Worm (Caenorhabditis elegans) whole organism, L3 larva: ENCODE results near the gene F59B2.14.

Source experiments
- ceh-82 ChIP-seq: fragments of 150-350 bp; optimal IDR thresholded peaks from 2 replicates; lab custom pipeline; 2014; ENCODE audit warnings: missing biosample characterization, missing genetic modification characterization
- daf-12 ChIP-seq: fragments of 150-350 bp; optimal IDR thresholded peaks from 2 replicates; lab custom pipeline; 2014; ENCODE audit warnings: missing biosample characterization, missing genetic modification reagents, missing genetic modification characterization
- elt-2 ChIP-seq: sonication (generic microtip); optimal IDR thresholded peaks from 2 replicates; lab custom pipeline; 2016; ENCODE audit warnings: missing genetic modification reagents, mild to moderate bottlenecking, missing genetic modification characterization, missing compliant biosample characterization
- fos-1 ChIP-seq: fragments of 150-350 bp; optimal IDR thresholded peaks from 2 replicates; lab custom pipeline; 2014; ENCODE audit warnings: missing biosample characterization, missing genetic modification characterization
- hmg-11 ChIP-seq: sonication (generic microtip); optimal IDR thresholded peaks from 2 replicates; lab custom pipeline; 2016; ENCODE audit warnings: missing genetic modification characterization, missing compliant biosample characterization
- mdl-1 ChIP-seq: fragments of 150-350 bp; optimal IDR thresholded peaks from 2 replicates; lab custom pipeline; 2014; ENCODE audit warnings: missing biosample characterization, missing genetic modification characterization
- nhr-25 ChIP-seq: sonication (generic microtip); optimal IDR thresholded peaks from 2 replicates; lab custom pipeline; 2017; ENCODE audit warnings: missing biosample characterization, missing genetic modification characterization
- nhr-76 ChIP-seq: fragments of 150-350 bp; sonication (generic microtip); optimal IDR thresholded peaks from 5 replicates; lab custom pipeline; 2014; ENCODE audit warnings: missing biosample characterization, missing genetic modification characterization
- pha-4 ChIP-seq: fragments of 150-350 bp; optimal IDR thresholded peaks from 2 replicates; lab custom pipeline; 2014; ENCODE audit warnings: missing biosample characterization, missing genetic modification reagents, missing genetic modification characterization
- snpc-4 ChIP-seq: fragments of 150-350 bp; optimal IDR thresholded peaks from 2 replicates; lab custom pipeline; 2014; ENCODE audit warnings: missing biosample characterization, missing genetic modification characterization
- unc-39 ChIP-seq: sonication (generic microtip); optimal IDR thresholded peaks from 4 replicates; lab custom pipeline; 2017; ENCODE audit warnings: missing biosample characterization, missing genetic modification characterization
- zag-1 ChIP-seq: fragments of 150-350 bp; optimal IDR thresholded peaks from 2 replicates; lab custom pipeline; 2014; ENCODE audit warnings: missing biosample characterization, missing genetic modification characterization
- ztf-4 ChIP-seq: fragments of 150-350 bp; optimal IDR thresholded peaks from 2 replicates; lab custom pipeline; 2014; ENCODE audit warnings: missing biosample characterization, missing genetic modification characterization

DNA sequence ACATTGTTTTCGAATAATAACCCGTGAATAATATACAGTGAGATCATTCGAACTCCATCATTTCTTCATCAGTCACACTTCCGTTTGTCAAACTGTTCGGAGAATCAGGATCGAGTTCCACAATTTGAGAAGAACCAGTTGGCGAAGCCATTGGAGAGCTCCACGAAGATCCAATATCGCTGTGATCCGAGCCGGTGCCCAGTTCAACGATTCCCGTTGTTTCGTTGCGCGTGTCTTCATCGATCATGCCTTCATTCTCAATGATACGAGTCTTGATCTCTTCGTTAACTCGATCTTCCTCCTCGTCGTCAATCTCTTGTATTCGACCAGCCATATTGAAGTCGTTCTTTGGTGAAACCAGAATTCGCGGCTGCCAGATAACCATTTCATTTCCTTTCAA, 29.3 kb upstream of the F59B2.14 start:
- TF ChIP-seq snpc-4 (tag; lab: Kevin White, UChicago) (no peak), zag-1 (tag; lab: Kevin White, UChicago) (no peak), ceh-82 (tag; lab: Kevin White, UChicago) (no peak), nhr-25 (tag; lab: Kevin White, UChicago) (no peak), daf-12 (tag; lab: Kevin White, UChicago) (no peak), unc-39 (tag; lab: Kevin White, UChicago) (no peak), elt-2 (tag; lab: Kevin White, UChicago) (no peak), nhr-76 (tag; lab: Kevin White, UChicago) (no peak), fos-1 (tag; lab: Kevin White, UChicago) (no peak), hmg-11 (tag; lab: Kevin White, UChicago) (no peak), pha-4 (tag; lab: Kevin White, UChicago) (no peak), ztf-4 (tag; lab: Kevin White, UChicago) (no peak), mdl-1 (tag; lab: Kevin White, UChicago) (no peak)
